Worm (Caenorhabditis elegans) whole organism, young adult: Measurements from ENCODE around the gene lst-6.

Source experiments
- B0019.2 ChIP-seq: fragments of 200-800 bp; sonication (Bioruptor generic); conservative IDR thresholded peaks from 2 replicates; pipeline ENCODE4 v1.3.6; 2022; ENCODE audit warnings: missing genetic modification reagents, missing genetic modification characterization, missing compliant biosample characterization
- C06A6.2 ChIP-seq: fragments of 200-800 bp; sonication (Bioruptor generic); conservative IDR thresholded peaks from 2 replicates; pipeline ENCODE4 v1.3.6; 2022; ENCODE audit warnings: missing genetic modification characterization, missing compliant biosample characterization
- D2030.7 ChIP-seq: fragments of 200-800 bp; sonication (Bioruptor generic); IDR thresholded peaks from 2 replicates; pipeline ENCODE4 v1.3.6; 2022; ENCODE audit warnings: missing genetic modification reagents, missing genetic modification characterization, missing compliant biosample characterization
- F23B12.7 ChIP-seq: sonication (generic microtip); optimal IDR thresholded peaks from 2 replicates; lab custom pipeline; 2017; ENCODE audit warnings: missing genetic modification characterization, mild to moderate bottlenecking, missing compliant biosample characterization, antibody characterized with exemption, moderate library complexity; ENCODE audit not compliant: insufficient read depth
- F33H1.4 ChIP-seq: fragments of 200-800 bp; sonication (Bioruptor generic); IDR thresholded peaks from 2 replicates; pipeline ENCODE4 v1.3.6; 2022; ENCODE audit warnings: missing genetic modification reagents, missing genetic modification characterization, missing compliant biosample characterization
- F37B4.10 ChIP-seq: fragments of 200-800 bp; sonication (Bioruptor generic); IDR thresholded peaks from 2 replicates; pipeline ENCODE4 v1.3.6; 2022; ENCODE audit warnings: missing genetic modification characterization, missing compliant biosample characterization
- F39B2.1 ChIP-seq: fragments of 200-800 bp; sonication (Bioruptor generic); IDR thresholded peaks from 2 replicates; pipeline ENCODE4 v1.3.6; 2022; ENCODE audit warnings: missing genetic modification reagents, missing genetic modification characterization, missing compliant biosample characterization
- F49E8.2 ChIP-seq: sonication (generic microtip); optimal IDR thresholded peaks from 3 replicates; lab custom pipeline; 2017; ENCODE audit warnings: missing genetic modification characterization, mild to moderate bottlenecking, missing compliant biosample characterization, antibody characterized with exemption, moderate library complexity; ENCODE audit not compliant: insufficient read depth
- F52B5.7 ChIP-seq: sonication (generic microtip); optimal IDR thresholded peaks from 2 replicates; lab custom pipeline; 2016; ENCODE audit warnings: mild to moderate bottlenecking, missing genetic modification characterization, missing compliant biosample characterization
- F55B11.4 ChIP-seq: sonication (generic microtip); optimal IDR thresholded peaks from 2 replicates; lab custom pipeline; 2016; ENCODE audit warnings: missing compliant biosample characterization, missing genetic modification characterization, borderline replicate concordance; ENCODE audit not compliant: insufficient read depth
- T07F8.4 ChIP-seq: sonication (generic microtip); optimal IDR thresholded peaks from 2 replicates; lab custom pipeline; 2016; ENCODE audit warnings: mild to moderate bottlenecking, missing genetic modification characterization, moderate library complexity, missing compliant biosample characterization
- Y53G8AR.9 ChIP-seq: fragments of 200-800 bp; sonication (Bioruptor generic); conservative IDR thresholded peaks from 2 replicates; pipeline ENCODE4 v1.3.6; 2022; ENCODE audit warnings: missing genetic modification reagents, missing genetic modification characterization, missing compliant biosample characterization
- Y56A3A.18 ChIP-seq: fragments of 200-800 bp; sonication (Bioruptor generic); IDR thresholded peaks from 2 replicates; pipeline ENCODE4 v1.3.6; 2022; ENCODE audit warnings: missing genetic modification reagents, missing genetic modification characterization, missing compliant biosample characterization
- ZK185.1 ChIP-seq: sonication (generic microtip); optimal IDR thresholded peaks from 2 replicates; lab custom pipeline; 2016; ENCODE audit warnings: mild to moderate bottlenecking, missing genetic modification characterization, missing compliant biosample characterization; ENCODE audit not compliant: poor library complexity, severe bottlenecking
- ama-1 ChIP-seq, 3 experiments: fragments of 150-350 bp in 1 of 3; sonication (generic microtip) in 2 of 3; optimal IDR thresholded peaks; 2 replicates each; lab custom pipeline; 2014 to 2018; ENCODE audit warnings: missing biosample characterization in 2 of 3, missing genetic modification characterization in 2 of 3, missing genetic modification reagents in 2 of 3
- aptf-2 ChIP-seq: fragments of 200-800 bp; sonication (Bioruptor generic); conservative IDR thresholded peaks from 2 replicates; pipeline ENCODE4 v1.3.6; 2022; ENCODE audit warnings: missing genetic modification reagents, missing genetic modification characterization, missing compliant biosample characterization
- bed-1 ChIP-seq: fragments of 200-800 bp; sonication (Bioruptor generic); IDR thresholded peaks from 2 replicates; pipeline ENCODE4 v1.3.6; 2022; ENCODE audit warnings: missing genetic modification reagents, missing genetic modification characterization, missing compliant biosample characterization
- bed-2 ChIP-seq: fragments of 200-800 bp; sonication (Bioruptor generic); IDR thresholded peaks from 2 replicates; pipeline ENCODE4 v1.3.6; 2022; ENCODE audit warnings: missing genetic modification reagents, missing genetic modification characterization, missing compliant biosample characterization
- chd-7 ChIP-seq: sonication (generic microtip); optimal IDR thresholded peaks from 2 replicates; lab custom pipeline; 2016; ENCODE audit warnings: mild to moderate bottlenecking, missing genetic modification characterization, moderate library complexity, missing compliant biosample characterization
- die-1 ChIP-seq: sonication (generic microtip); optimal IDR thresholded peaks from 2 replicates; lab custom pipeline; 2016; ENCODE audit warnings: missing genotype, mild to moderate bottlenecking, missing genetic modification characterization, missing compliant biosample characterization
- dpff-1 ChIP-seq: sonication (generic microtip); optimal IDR thresholded peaks from 2 replicates; lab custom pipeline; 2017; ENCODE audit warnings: mild to moderate bottlenecking, missing genetic modification characterization, missing compliant biosample characterization
- egl-18 ChIP-seq: fragments of 200-800 bp; sonication (Bioruptor generic); IDR thresholded peaks from 2 replicates; pipeline ENCODE4 v1.3.6; 2022; ENCODE audit warnings: missing genetic modification reagents, missing genetic modification characterization, missing compliant biosample characterization
- him-1 ChIP-seq: sonication (generic microtip); optimal IDR thresholded peaks from 2 replicates; lab custom pipeline; 2016; ENCODE audit warnings: missing genotype, missing genetic modification reagents, missing genetic modification characterization, missing compliant biosample characterization
- hlh-26 ChIP-seq: fragments of 200-800 bp; sonication (Bioruptor generic); conservative IDR thresholded peaks from 2 replicates; pipeline ENCODE4 v1.3.6; 2022; ENCODE audit warnings: missing genetic modification reagents, missing genetic modification characterization, missing compliant biosample characterization
- madf-6 ChIP-seq: fragments of 200-800 bp; sonication (Bioruptor generic); IDR thresholded peaks from 2 replicates; pipeline ENCODE4 v1.3.6; 2022; ENCODE audit warnings: missing genetic modification reagents, missing genetic modification characterization, missing compliant biosample characterization
- nfyb-1 ChIP-seq: fragments of 200-800 bp; sonication (Bioruptor generic); IDR thresholded peaks from 2 replicates; pipeline ENCODE4 v1.3.6; 2022; ENCODE audit warnings: missing genetic modification reagents, missing genetic modification characterization, missing compliant biosample characterization
- nhr-120 ChIP-seq: fragments of 200-800 bp; sonication (Bioruptor generic); IDR thresholded peaks from 2 replicates; pipeline ENCODE4 v1.3.6; 2022; ENCODE audit warnings: missing genetic modification characterization, missing compliant biosample characterization
- nhr-179 ChIP-seq: sonication (generic microtip); optimal IDR thresholded peaks from 2 replicates; lab custom pipeline; 2016; ENCODE audit warnings: mild to moderate bottlenecking, missing genetic modification characterization, missing compliant biosample characterization
- pha-4 ChIP-seq: fragments of 150-350 bp; sonication (generic microtip); optimal IDR thresholded peaks from 2 replicates; lab custom pipeline; 2014; ENCODE audit warnings: missing biosample characterization, missing genetic modification reagents, missing genetic modification characterization
- rec-8 ChIP-seq, 2 experiments: sonication (generic microtip); optimal IDR thresholded peaks; 2 replicates each; lab custom pipeline; 2016; ENCODE audit warnings: mild to moderate bottlenecking in 2 of 2, missing genetic modification characterization in 2 of 2, missing genetic modification reagents in 2 of 2, missing genotype in 2 of 2, missing biosample characterization in 1 of 2, missing compliant biosample characterization in 1 of 2, moderate library complexity in 1 of 2
- snpc-1.1 ChIP-seq: sonication (generic microtip); optimal IDR thresholded peaks from 2 replicates; lab custom pipeline; 2017; ENCODE audit warnings: missing genetic modification characterization, mild to moderate bottlenecking, missing compliant biosample characterization, antibody characterized with exemption, moderate library complexity, missing genotype, missing genetic modification reagents; ENCODE audit not compliant: insufficient read depth
- snpc-1.3 ChIP-seq: sonication (generic microtip); optimal IDR thresholded peaks from 2 replicates; lab custom pipeline; 2017; ENCODE audit warnings: missing genetic modification characterization, mild to moderate bottlenecking, missing compliant biosample characterization, antibody characterized with exemption, moderate library complexity, missing genotype, missing genetic modification reagents; ENCODE audit not compliant: insufficient read depth
- snpc-3.4 ChIP-seq: sonication (generic microtip); optimal IDR thresholded peaks from 2 replicates; lab custom pipeline; 2017; ENCODE audit warnings: missing genetic modification characterization, mild to moderate bottlenecking, missing compliant biosample characterization, antibody characterized with exemption, moderate library complexity, missing genotype, missing genetic modification reagents
- snpc-4 ChIP-seq, 5 experiments: fragments of 150-350 bp in 1 of 5; sonication (generic microtip) in 4 of 5; optimal IDR thresholded peaks; 2 replicates each; lab custom pipeline; 2014 to 2018; ENCODE audit warnings: missing genetic modification characterization in 5 of 5, missing biosample characterization in 3 of 5, antibody characterized with exemption in 2 of 5, mild to moderate bottlenecking in 2 of 5, missing compliant biosample characterization in 2 of 5, missing genotype in 2 of 5, moderate library complexity in 2 of 5, missing genetic modification reagents in 1 of 5
- somi-1 ChIP-seq: fragments of 200-800 bp; sonication (Bioruptor generic); optimal IDR thresholded peaks from 2 replicates; lab custom pipeline; 2018; ENCODE audit warnings: mild to moderate bottlenecking, missing genetic modification characterization, missing compliant biosample characterization
- tlf-1 ChIP-seq: fragments of 200-800 bp; sonication (Bioruptor generic); optimal IDR thresholded peaks from 2 replicates; lab custom pipeline; 2018; ENCODE audit warnings: mild to moderate bottlenecking, missing genetic modification characterization, missing compliant biosample characterization
- unc-62 ChIP-seq: fragments of 150-350 bp; optimal IDR thresholded peaks from 2 replicates; lab custom pipeline; 2014; ENCODE audit warnings: missing biosample characterization, missing genetic modification reagents, missing genetic modification characterization
- xnd-1 ChIP-seq: sonication (generic microtip); optimal IDR thresholded peaks from 2 replicates; lab custom pipeline; 2016; ENCODE audit warnings: missing genotype, missing genetic modification reagents, missing genetic modification characterization, missing compliant biosample characterization
- zfh-2 ChIP-seq: fragments of 200-800 bp; sonication (Bioruptor generic); conservative IDR thresholded peaks from 2 replicates; pipeline ENCODE4 v1.3.6; 2022; ENCODE audit warnings: missing genetic modification reagents, missing genetic modification characterization, missing compliant biosample characterization
- ztf-26 ChIP-seq: sonication (generic microtip); optimal IDR thresholded peaks from 2 replicates; lab custom pipeline; 2017; ENCODE audit warnings: missing genetic modification characterization, missing compliant biosample characterization
- ztf-3 ChIP-seq: fragments of 200-800 bp; sonication (Bioruptor generic); optimal IDR thresholded peaks from 2 replicates; lab custom pipeline; 2018; ENCODE audit warnings: mild to moderate bottlenecking, missing genetic modification characterization, missing compliant biosample characterization

Gene lst-6

DNA sequence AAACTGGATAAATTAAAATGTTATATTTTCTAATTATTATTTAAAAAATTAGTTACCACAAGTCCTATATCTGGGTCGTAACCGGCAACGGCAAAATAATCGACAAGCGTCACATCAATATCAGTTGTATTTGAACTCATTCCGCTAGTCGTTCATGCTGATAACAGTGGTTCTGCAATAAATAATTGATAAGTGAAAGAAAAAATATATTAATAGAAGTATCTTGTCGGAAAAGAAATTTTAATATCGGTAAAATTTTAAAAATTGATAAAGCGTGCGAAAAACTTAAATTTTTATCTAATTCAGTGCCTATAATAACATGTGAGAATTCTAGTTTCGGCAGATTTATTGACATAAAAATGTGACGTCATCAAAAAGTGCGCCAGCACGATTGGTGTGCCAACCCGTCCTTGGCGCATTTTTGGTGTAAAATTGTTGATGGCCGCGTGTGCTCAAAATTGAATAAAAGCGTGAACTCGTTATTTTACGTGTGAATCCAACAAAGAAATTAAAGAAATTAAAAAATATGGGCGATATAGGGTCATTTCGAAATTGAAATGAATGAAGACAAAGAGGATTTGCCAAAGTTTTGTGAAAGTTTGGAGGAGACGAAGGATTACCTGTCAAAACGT, at the start of gene lst-6, which contains the start of gene lst-5 (continued):
- TF ChIP-seq ZK185.1 (tag; lab: Kevin White, UChicago) (no peak), snpc-1.1 (tag; lab: Kevin White, UChicago) (no peak), snpc-1.3 (tag; lab: Kevin White, UChicago) (no peak), ztf-3 (no peak), hlh-26 (GFP tag; lab: Robert Waterston, UW) (no peak), nhr-179 (tag; lab: Kevin White, UChicago) (no peak), F39B2.1 (GFP tag; lab: Robert Waterston, UW) (no peak)
- TF ChIP-seq, all 124 proteins: peak for 14

DNA sequence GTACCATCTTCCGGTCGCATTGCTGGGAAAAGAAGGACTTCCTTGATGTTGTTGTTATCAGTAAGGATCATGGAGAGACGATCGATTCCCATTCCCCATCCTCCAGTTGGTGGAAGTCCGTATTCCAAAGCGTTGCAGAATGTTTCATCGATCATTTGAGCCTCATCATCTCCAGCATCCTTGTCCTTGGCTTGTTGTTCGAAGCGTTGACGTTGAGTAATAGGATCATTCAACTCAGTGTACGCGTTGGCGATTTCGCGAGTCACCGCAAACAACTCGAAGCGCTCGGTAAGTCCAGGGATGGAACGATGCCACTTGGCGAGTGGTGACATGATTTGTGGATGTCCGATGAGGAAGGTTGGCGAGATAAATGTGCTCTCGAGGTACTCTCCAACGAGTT, 48.1 kb upstream of the lst-6 start:
- TF ChIP-seq aptf-2 (GFP tag; lab: Robert Waterston, UW): no peak
- 0 out of 2 replicates have a peak, but pooled peaks have one; percentile 16 for TF ChIP-seq bed-1 (GFP tag; lab: Robert Waterston, UW)
- TF ChIP-seq, all 124 proteins: peak for 1

DNA sequence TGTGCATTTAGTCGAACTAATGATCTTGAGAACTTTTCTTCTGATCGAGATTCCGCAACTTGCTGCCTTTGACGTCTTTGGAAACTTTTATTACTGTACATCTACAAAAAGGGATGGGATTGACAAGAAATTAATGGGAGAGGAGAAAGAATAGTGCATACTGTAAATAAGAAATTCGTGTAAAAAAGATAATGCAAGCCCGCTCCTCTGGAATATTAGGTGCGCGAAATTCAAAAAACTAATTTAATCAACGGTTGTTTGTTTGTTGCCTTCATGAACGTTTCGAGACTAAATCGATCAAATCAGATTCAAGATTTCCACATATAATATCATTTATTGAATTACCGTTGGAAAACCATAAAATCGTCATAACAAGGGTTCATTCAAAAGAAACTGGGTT, 47.6 kb upstream of the lst-6 start, which contains the start of gene him-14:
TSS of gene him-14 (minus strand) at position 101 of the 400 bp plus-strand sequence.
- no peak for TF ChIP-seq snpc-3.4 (tag; lab: Kevin White, UChicago)
- TF ChIP-seq T07F8.4 (tag; lab: Kevin White, UChicago): no peak
- TF ChIP-seq somi-1: no peak
- TF ChIP-seq F52B5.7 (tag; lab: Kevin White, UChicago): no peak
- no peak for TF ChIP-seq pha-4
- TF ChIP-seq Y53G8AR.9 (GFP tag; lab: Robert Waterston, UW): 0 out of 2 replicates have a peak, but pooled peaks have one; percentile 17
- no peak for TF ChIP-seq ama-1 (optimal IDR thresholded peaks at IDR 0.05; lab: Kevin White, UChicago)
- no peak for TF ChIP-seq ama-1 (GFP tag; optimal IDR thresholded peaks at IDR 0.05; lab: Kevin White, UChicago)
- no peak for TF ChIP-seq aptf-2 (GFP tag; lab: Robert Waterston, UW)
- peak; percentile 24; the same call in 1 of the 2 replicates for TF ChIP-seq madf-6 (GFP tag; lab: Robert Waterston, UW)
- TF ChIP-seq F23B12.7 (tag; lab: Kevin White, UChicago): no peak
- TF ChIP-seq B0019.2 (GFP tag; lab: Robert Waterston, UW): no peak
- no peak for TF ChIP-seq chd-7 (tag; lab: Kevin White, UChicago)
- TF ChIP-seq xnd-1 (tag; lab: Kevin White, UChicago): no peak
- no peak for TF ChIP-seq nhr-120 (GFP tag; lab: Robert Waterston, UW)
- TF ChIP-seq bed-1 (GFP tag; lab: Robert Waterston, UW): no peak
- no peak for TF ChIP-seq C06A6.2 (GFP tag; lab: Robert Waterston, UW)
- no peak for TF ChIP-seq snpc-4 (GFP tag; optimal IDR thresholded peaks at IDR 0.05; lab: Kevin White, UChicago)
- no peak for TF ChIP-seq snpc-4 (tag; optimal IDR thresholded peaks at IDR 0.05; lab: Kevin White, UChicago)
- no peak for TF ChIP-seq ztf-26 (tag; lab: Kevin White, UChicago)
- TF ChIP-seq die-1 (tag; lab: Kevin White, UChicago): no peak
- no peak for TF ChIP-seq bed-2
- TF ChIP-seq him-1 (tag; lab: Kevin White, UChicago): peak; percentile 10
- no peak for TF ChIP-seq egl-18
- TF ChIP-seq D2030.7: no peak
- TF ChIP-seq snpc-1.3 (tag; lab: Kevin White, UChicago): peak; percentile 1
- TF ChIP-seq tlf-1 (GFP tag; lab: Kevin White, UChicago): no peak
- TF ChIP-seq F37B4.10 (GFP tag; lab: Robert Waterston, UW): no peak
- TF ChIP-seq Y56A3A.18 (GFP tag; lab: Robert Waterston, UW): no peak
- no peak for TF ChIP-seq F33H1.4 (GFP tag; lab: Robert Waterston, UW)
- TF ChIP-seq F49E8.2 (tag; lab: Kevin White, UChicago): peak; percentile 14
- TF ChIP-seq zfh-2: no peak
- no peak for TF ChIP-seq dpff-1 (tag; lab: Kevin White, UChicago)
- TF ChIP-seq nfyb-1: no peak
- TF ChIP-seq unc-62 (GFP tag; lab: Kevin White, UChicago): no peak
- no peak for TF ChIP-seq rec-8 (tag; optimal IDR thresholded peaks at IDR 0.05; lab: Kevin White, UChicago)
- TF ChIP-seq F55B11.4: no peak
